Worm (Caenorhabditis elegans): ENCODE data around the gene cfp-1.

- TF ChIP-seq nhr-237 (tag; optimal IDR thresholded peaks at IDR 0.05) (no peak), ama-1 (optimal IDR thresholded peaks at IDR 0.05) (no peak), lin-1 (GFP tag; IDR thresholded peaks at IDR 0.05) (no peak), hmg-1.1 (GFP tag; IDR thresholded peaks at IDR 0.05) (no peak), aly-2 (tag; optimal IDR thresholded peaks at IDR 0.05) (no peak), lin-39 (tag; optimal IDR thresholded peaks at IDR 0.05) (no peak), ceh-62 (tag; optimal IDR thresholded peaks at IDR 0.05) (no peak), aha-1 (tag) (no peak), attf-4 (tag; optimal IDR thresholded peaks at IDR 0.05) (no peak), lin-13 (GFP tag; optimal IDR thresholded peaks at IDR 0.05) (no peak), egl-43 (GFP tag; IDR thresholded peaks at IDR 0.05) (no peak)
These were observed 51.9 kb downstream of the cfp-1 start, which contains the start of gene srz-42 for ce11 chrIV:14129091-14129490.

All from whole organism, L4 larva.